Worm (Caenorhabditis elegans) whole organism, L1 larva: ENCODE data around the gene C48B4.10.

Source experiments
- C04F5.9 ChIP-seq: sonication (generic microtip); optimal IDR thresholded peaks from 2 replicates; lab custom pipeline; 2016; ENCODE audit warnings: missing genetic modification characterization, missing compliant biosample characterization
- C16A3.4 ChIP-seq: fragments of 150-350 bp; optimal IDR thresholded peaks from 2 replicates; lab custom pipeline; 2014; ENCODE audit warnings: missing biosample characterization, missing genetic modification characterization
- Y116A8C.19 ChIP-seq: sonication (generic microtip); optimal IDR thresholded peaks from 2 replicates; lab custom pipeline; 2016; ENCODE audit warnings: missing compliant biosample characterization, missing genetic modification characterization, borderline replicate concordance
- alr-1 ChIP-seq: fragments of 200-800 bp; sonication (Bioruptor generic); optimal IDR thresholded peaks from 2 replicates; lab custom pipeline; 2018; ENCODE audit warnings: borderline replicate concordance, mild to moderate bottlenecking, missing genetic modification characterization, missing compliant biosample characterization
- aly-2 ChIP-seq: fragments of 150-350 bp; optimal IDR thresholded peaks from 2 replicates; lab custom pipeline; 2014; ENCODE audit warnings: missing biosample characterization, missing genetic modification characterization
- ama-1 ChIP-seq: fragments of 150-350 bp; optimal IDR thresholded peaks from 2 replicates; lab custom pipeline; 2014
- blmp-1 ChIP-seq: fragments of 150-350 bp; optimal IDR thresholded peaks from 2 replicates; lab custom pipeline; 2014; ENCODE audit warnings: missing biosample characterization, missing genetic modification characterization
- ceh-63 ChIP-seq: fragments of 200-800 bp; sonication (Bioruptor generic); optimal IDR thresholded peaks from 2 replicates; lab custom pipeline; 2018; ENCODE audit warnings: mild to moderate bottlenecking, missing genetic modification characterization, missing compliant biosample characterization
- ceh-8 ChIP-seq: fragments of 200-800 bp; sonication (Bioruptor generic); optimal IDR thresholded peaks from 2 replicates; lab custom pipeline; 2018; ENCODE audit warnings: mild to moderate bottlenecking, missing genetic modification characterization, moderate library complexity, missing compliant biosample characterization
- ceh-82 ChIP-seq, 3 experiments: fragments of 150-350 bp in 1 of 3; sonication (generic microtip) in 2 of 3; optimal IDR thresholded peaks; 2 replicates each; lab custom pipeline; 2014 to 2017; ENCODE audit warnings: missing biosample characterization in 3 of 3, missing genetic modification characterization in 3 of 3
- ceh-88 ChIP-seq: fragments of 200-800 bp; sonication (Bioruptor generic); IDR thresholded peaks from 2 replicates; pipeline ENCODE4 v1.3.6; 2022; ENCODE audit warnings: missing genetic modification characterization, missing compliant biosample characterization
- ces-1 ChIP-seq: fragments of 150-350 bp; optimal IDR thresholded peaks from 2 replicates; lab custom pipeline; 2014; ENCODE audit warnings: missing biosample characterization, missing genetic modification reagents, missing genetic modification characterization
- dpl-1 ChIP-seq, 3 experiments: fragments of 150-350 bp in 2 of 3; sonication (generic microtip) in 1 of 3; optimal IDR thresholded peaks; 2 replicates each; lab custom pipeline; 2014 to 2017; ENCODE audit warnings: missing biosample characterization in 3 of 3, missing genetic modification characterization in 3 of 3, missing genetic modification reagents in 3 of 3
- efl-1 ChIP-seq, 4 experiments: fragments of 150-350 bp; optimal IDR thresholded peaks in 3 of 4; peaks in 1 of 4; 1 replicate in 1 of 4; 2 replicates in 3 of 4; lab custom pipeline; 2014; ENCODE audit warnings: missing biosample characterization in 2 of 4, missing genetic modification characterization in 2 of 4, missing genetic modification reagents in 2 of 4
- egl-13 ChIP-seq: sonication (generic microtip); optimal IDR thresholded peaks from 2 replicates; lab custom pipeline; 2016; ENCODE audit warnings: missing genotype, missing genetic modification reagents, missing genetic modification characterization, missing compliant biosample characterization
- egl-27 ChIP-seq, 2 experiments: fragments of 150-350 bp in 1 of 2; sonication (generic microtip); optimal IDR thresholded peaks; 3 replicates each; lab custom pipeline; 2017 to 2018; ENCODE audit warnings: missing biosample characterization in 2 of 2, missing genetic modification characterization in 2 of 2, missing genetic modification reagents in 2 of 2
- elt-2 ChIP-seq: sonication (generic microtip); optimal IDR thresholded peaks from 2 replicates; lab custom pipeline; 2016; ENCODE audit warnings: missing genetic modification characterization, mild to moderate bottlenecking, inconsistent platforms, missing compliant biosample characterization, missing genetic modification reagents
- elt-3 ChIP-seq, 6 experiments: fragments of 150-350 bp in 1 of 6; sonication (generic microtip); optimal IDR thresholded peaks; 2 replicates each; lab custom pipeline; 2017 to 2018; ENCODE audit warnings: missing biosample characterization in 6 of 6, missing genetic modification characterization in 6 of 6, inconsistent platforms in 1 of 6
- fos-1 ChIP-seq: fragments of 150-350 bp; optimal IDR thresholded peaks from 2 replicates; lab custom pipeline; 2014; ENCODE audit warnings: missing biosample characterization, missing genetic modification characterization
- grh-1 ChIP-seq: fragments of 200-800 bp; sonication (Bioruptor generic); IDR thresholded peaks from 2 replicates; pipeline ENCODE4 v1.3.6; 2022; ENCODE audit warnings: missing genetic modification reagents, missing genetic modification characterization, missing compliant biosample characterization
- hlh-17 ChIP-seq: fragments of 200-800 bp; sonication (Bioruptor generic); optimal IDR thresholded peaks from 2 replicates; lab custom pipeline; 2018; ENCODE audit warnings: missing genetic modification characterization, mild to moderate bottlenecking, missing compliant biosample characterization, moderate library complexity, borderline replicate concordance
- hpl-2 ChIP-seq: fragments of 150-350 bp; optimal IDR thresholded peaks from 2 replicates; lab custom pipeline; 2014; ENCODE audit warnings: missing biosample characterization, missing genetic modification reagents, missing genetic modification characterization
- irx-1 ChIP-seq: sonication (generic microtip); optimal IDR thresholded peaks from 2 replicates; lab custom pipeline; 2016; ENCODE audit warnings: missing genetic modification characterization, missing compliant biosample characterization
- lin-14 ChIP-seq: fragments of 200-800 bp; sonication (Bioruptor generic); optimal IDR thresholded peaks from 2 replicates; lab custom pipeline; 2018; ENCODE audit warnings: mild to moderate bottlenecking, missing genetic modification characterization, moderate library complexity, missing compliant biosample characterization
- lin-35 ChIP-seq, 2 experiments: fragments of 150-350 bp; optimal IDR thresholded peaks; 2 replicates each; lab custom pipeline; 2014; ENCODE audit warnings: missing biosample characterization in 2 of 2, missing genetic modification characterization in 2 of 2, missing genetic modification reagents in 2 of 2
- lin-39 ChIP-seq: fragments of 150-350 bp; optimal IDR thresholded peaks from 2 replicates; lab custom pipeline; 2014; ENCODE audit warnings: missing biosample characterization, missing genetic modification reagents, missing genetic modification characterization
- lir-3 ChIP-seq: sonication (generic microtip); optimal IDR thresholded peaks from 2 replicates; lab custom pipeline; 2016; ENCODE audit warnings: mild to moderate bottlenecking, missing genetic modification characterization, moderate library complexity, missing compliant biosample characterization; ENCODE audit not compliant: poor library complexity
- lsy-2 ChIP-seq, 2 experiments: fragments of 150-350 bp; optimal IDR thresholded peaks; 2 replicates each; lab custom pipeline; 2014; ENCODE audit warnings: missing biosample characterization in 2 of 2, missing genetic modification characterization in 2 of 2
- mab-9 ChIP-seq: fragments of 200-800 bp; sonication (Bioruptor generic); IDR thresholded peaks from 2 replicates; pipeline ENCODE4 v1.3.6; 2022; ENCODE audit warnings: missing genetic modification reagents, missing genetic modification characterization, missing compliant biosample characterization
- mep-1 ChIP-seq: fragments of 150-350 bp; optimal IDR thresholded peaks from 2 replicates; lab custom pipeline; 2014; ENCODE audit warnings: missing biosample characterization, missing genetic modification characterization
- nhr-12 ChIP-seq: sonication (generic microtip); optimal IDR thresholded peaks from 2 replicates; lab custom pipeline; 2017; ENCODE audit warnings: missing biosample characterization, missing genetic modification characterization
- nhr-20 ChIP-seq: sonication (generic microtip); optimal IDR thresholded peaks from 2 replicates; lab custom pipeline; 2016; ENCODE audit warnings: mild to moderate bottlenecking, missing genetic modification characterization, missing compliant biosample characterization
- nhr-47 ChIP-seq: sonication (generic microtip); optimal IDR thresholded peaks from 2 replicates; lab custom pipeline; 2016; ENCODE audit warnings: mild to moderate bottlenecking, missing genetic modification characterization, moderate library complexity, missing compliant biosample characterization
- nhr-77 ChIP-seq: fragments of 150-350 bp; optimal IDR thresholded peaks from 2 replicates; lab custom pipeline; 2014; ENCODE audit warnings: missing biosample characterization, missing genetic modification characterization
- nhr-84 ChIP-seq: sonication (generic microtip); optimal IDR thresholded peaks from 2 replicates; lab custom pipeline; 2017; ENCODE audit warnings: missing biosample characterization, missing genetic modification characterization
- nhr-90 ChIP-seq: sonication (generic microtip); optimal IDR thresholded peaks from 2 replicates; lab custom pipeline; 2016; ENCODE audit warnings: mild to moderate bottlenecking, missing genetic modification characterization, missing compliant biosample characterization; ENCODE audit not compliant: poor library complexity
- pag-3 ChIP-seq: sonication (generic microtip); optimal IDR thresholded peaks from 2 replicates; lab custom pipeline; 2017; ENCODE audit warnings: missing genetic modification characterization, mild to moderate bottlenecking, missing compliant biosample characterization, antibody characterized with exemption, borderline replicate concordance; ENCODE audit not compliant: insufficient read depth
- pqm-1 ChIP-seq: sonication (generic microtip); optimal IDR thresholded peaks from 3 replicates; lab custom pipeline; 2017; ENCODE audit warnings: missing biosample characterization, missing genetic modification characterization
- rnt-1 ChIP-seq: sonication (generic microtip); optimal IDR thresholded peaks from 2 replicates; lab custom pipeline; 2016; ENCODE audit warnings: mild to moderate bottlenecking, missing genetic modification characterization, moderate library complexity, missing compliant biosample characterization
- snpc-4 ChIP-seq: fragments of 150-350 bp; optimal IDR thresholded peaks from 2 replicates; lab custom pipeline; 2014; ENCODE audit warnings: missing biosample characterization, missing genetic modification characterization
- snu-23 ChIP-seq: sonication (generic microtip); optimal IDR thresholded peaks from 2 replicates; lab custom pipeline; 2016; ENCODE audit warnings: missing genetic modification characterization, missing compliant biosample characterization
- sox-4 ChIP-seq: sonication (generic microtip); optimal IDR thresholded peaks from 2 replicates; lab custom pipeline; 2016; ENCODE audit warnings: missing genetic modification characterization, missing compliant biosample characterization
- sptf-1 ChIP-seq: fragments of 150-350 bp; optimal IDR thresholded peaks from 2 replicates; lab custom pipeline; 2014; ENCODE audit warnings: missing biosample characterization, missing genetic modification characterization
- sup-37 ChIP-seq: fragments of 200-800 bp; sonication (Bioruptor generic); optimal IDR thresholded peaks from 2 replicates; lab custom pipeline; 2018; ENCODE audit warnings: mild to moderate bottlenecking, missing genetic modification characterization, missing compliant biosample characterization
- unc-86 ChIP-seq: sonication (generic microtip); optimal IDR thresholded peaks from 2 replicates; lab custom pipeline; 2016; ENCODE audit warnings: missing genetic modification characterization, missing compliant biosample characterization
- unc-98 ChIP-seq: fragments of 200-800 bp; sonication (Bioruptor generic); IDR thresholded peaks from 2 replicates; pipeline ENCODE4 v1.3.6; 2022; ENCODE audit warnings: missing genetic modification characterization, missing compliant biosample characterization
- vab-15 ChIP-seq: sonication (generic microtip); optimal IDR thresholded peaks from 2 replicates; lab custom pipeline; 2017; ENCODE audit warnings: missing genotype, mild to moderate bottlenecking, missing genetic modification characterization, missing compliant biosample characterization
- zag-1 ChIP-seq: fragments of 150-350 bp; optimal IDR thresholded peaks from 2 replicates; lab custom pipeline; 2014; ENCODE audit warnings: missing biosample characterization, missing genetic modification characterization
- zip-4 ChIP-seq: fragments of 200-800 bp; sonication (Bioruptor generic); optimal IDR thresholded peaks from 2 replicates; lab custom pipeline; 2018; ENCODE audit warnings: mild to moderate bottlenecking, missing genetic modification characterization, moderate library complexity, missing compliant biosample characterization

C48B4.10 gene

ce11 chrIII:9542280-9542679 is 22.0 kb downstream of the C48B4.10 start, which contains the start of gene mut-7:
mut-7 (minus strand) TSS chrIII:9542380.
- no peak for TF ChIP-seq vab-15 (tag; lab: Kevin White, UChicago)
- TF ChIP-seq nhr-77 (tag; lab: Kevin White, UChicago) = no peak
- no peak for TF ChIP-seq egl-27 (tag; optimal IDR thresholded peaks at IDR 0.05; lab: Kevin White, UChicago)
- TF ChIP-seq ceh-82 (tag; optimal IDR thresholded peaks at IDR 0.05; lab: Kevin White, UChicago) = no peak
- no peak for TF ChIP-seq fos-1 (tag; lab: Kevin White, UChicago)
- no peak for TF ChIP-seq unc-98 (GFP tag; lab: Robert Waterston, UW)
- no peak for TF ChIP-seq egl-13 (tag; lab: Kevin White, UChicago)
- no peak for TF ChIP-seq C04F5.9 (tag; lab: Kevin White, UChicago)
- TF ChIP-seq ceh-88 = no peak
- TF ChIP-seq zag-1 = no peak
- TF ChIP-seq snpc-4 (tag; lab: Kevin White, UChicago) = no peak
- TF ChIP-seq zip-4 = no peak

DNA sequence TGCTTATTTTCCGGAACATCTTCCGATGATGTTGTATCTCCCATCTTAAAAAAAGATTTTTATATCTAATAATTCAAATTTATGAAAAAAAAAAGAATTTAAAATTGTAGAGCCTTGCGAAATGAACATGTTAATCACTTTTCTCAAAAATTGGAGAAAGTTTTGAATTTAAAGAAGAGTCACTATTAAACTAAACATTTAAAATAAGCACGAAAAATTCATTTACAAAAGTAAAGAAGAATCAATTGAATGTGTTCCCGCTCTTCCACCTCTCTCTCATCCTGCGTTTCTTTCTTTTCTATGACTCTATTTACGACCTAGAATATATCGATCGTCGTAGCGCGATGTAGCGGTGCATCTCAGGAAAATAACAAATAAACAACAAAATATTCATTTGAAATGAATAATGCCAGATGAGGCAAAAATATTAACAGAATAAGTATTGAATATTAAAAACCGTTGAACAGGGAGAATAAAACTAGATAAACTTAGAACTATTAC is 25.6 kb downstream of the C48B4.10 start, which contains the start of gene ZK1098.3:
Gene ZK1098.3, minus strand, starts transcription at position 51 of the 501 bp plus-strand sequence.
- TF ChIP-seq nhr-20 (no peak), irx-1 (tag; lab: Kevin White, UChicago) (no peak), hpl-2 (no peak), nhr-47 (no peak), pqm-1 (no peak), egl-27 (tag; optimal IDR thresholded peaks at IDR 0.05; lab: Kevin White, UChicago) (no peak), pag-3 (tag; lab: Kevin White, UChicago) (no peak), sox-4 (tag; lab: Kevin White, UChicago) (no peak), sptf-1 (tag; lab: Kevin White, UChicago) (no peak), hlh-17 (GFP tag; lab: Kevin White, UChicago) (no peak), ceh-8 (GFP tag; lab: Kevin White, UChicago) (no peak), lir-3 (tag; lab: Kevin White, UChicago) (no peak), efl-1 (optimal IDR thresholded peaks at IDR 0.05; lab: Kevin White, UChicago) (peak; percentile 12 to 24), efl-1 (GFP tag; optimal IDR thresholded peaks at IDR 0.05 in 1 of 2; lab: Kevin White, UChicago) (peak in 1 of 2 experiments; percentile 14), nhr-12 (tag; lab: Kevin White, UChicago) (no peak), unc-86 (no peak), lin-39 (no peak), ceh-63 (GFP tag; lab: Kevin White, UChicago) (no peak), aly-2 (tag; lab: Kevin White, UChicago) (no peak), snu-23 (no peak), lin-14 (GFP tag; lab: Kevin White, UChicago) (no peak), ces-1 (GFP tag; lab: Kevin White, UChicago) (no peak), lsy-2 (tag; optimal IDR thresholded peaks at IDR 0.05; lab: Kevin White, UChicago) (peak; percentile 18 to 60), C04F5.9 (tag; lab: Kevin White, UChicago) (no peak), fos-1 (tag; lab: Kevin White, UChicago) (no peak), C16A3.4 (tag; lab: Kevin White, UChicago) (no peak), Y116A8C.19 (tag; lab: Kevin White, UChicago) (no peak), nhr-84 (tag; lab: Kevin White, UChicago) (no peak), ama-1 (lab: Kevin White, UChicago) (no peak), grh-1 (GFP tag; lab: Robert Waterston, UW) (no peak), lin-35 (GFP tag; optimal IDR thresholded peaks at IDR 0.05; lab: Kevin White, UChicago) (peak in 1 of 2 experiments; percentile 12), nhr-90 (tag; lab: Kevin White, UChicago) (no peak), blmp-1 (tag; lab: Kevin White, UChicago) (peak; percentile 15), rnt-1 (tag; lab: Kevin White, UChicago) (no peak), elt-2 (tag; lab: Kevin White, UChicago) (no peak), egl-13 (tag; lab: Kevin White, UChicago) (no peak), dpl-1 (GFP tag; optimal IDR thresholded peaks at IDR 0.05; lab: Kevin White, UChicago) (peak in 2 of 3 experiments; percentile 9 to 45), alr-1 (no peak), sup-37 (GFP tag; lab: Kevin White, UChicago) (no peak), elt-3 (tag; optimal IDR thresholded peaks at IDR 0.05; lab: Kevin White, UChicago) (no peak), mab-9 (GFP tag; lab: Robert Waterston, UW) (no peak), mep-1 (tag; lab: Kevin White, UChicago) (peak; percentile 49)
